Fruit fly (Drosophila melanogaster): Measurements from ENCODE around the gene mys.
A peak's percentile ranks its signal among the peaks of the same experiment; 100 is the strongest.

mys gene

dm6 chrX:8075300-8075927 is 14.0 kb downstream of the mys start, which contains the start of the genes Upf2 and CG1571 (continued):
- TF ChIP-seq sisA (GFP tag; IDR thresholded peaks at IDR 0.05): no peak
- TF ChIP-seq CG6254 (GFP tag; optimal IDR thresholded peaks at IDR 0.05): no peak
- TF ChIP-seq Ssrp (tag; optimal IDR thresholded peaks at IDR 0.05): no peak
- TF ChIP-seq dati (GFP tag; IDR thresholded peaks at IDR 0.05): no peak
- TF ChIP-seq sima (GFP tag; optimal IDR thresholded peaks at IDR 0.05): no peak
- TF ChIP-seq CG9876 (GFP tag; optimal IDR thresholded peaks at IDR 0.05): no peak
- no peak for TF ChIP-seq kay (GFP tag; optimal IDR thresholded peaks at IDR 0.05)
- TF ChIP-seq CG6175 (GFP tag; IDR thresholded peaks at IDR 0.05): no peak
- no peak for TF ChIP-seq CG12942 (GFP tag; optimal IDR thresholded peaks at IDR 0.05)
- no peak for TF ChIP-seq CG1602 (GFP tag; optimal IDR thresholded peaks at IDR 0.05)
- TF ChIP-seq CG8290 (GFP tag; optimal IDR thresholded peaks at IDR 0.05): peak; percentile 0
- TF ChIP-seq CG8290 (tag; optimal IDR thresholded peaks at IDR 0.05): no peak
- no peak for TF ChIP-seq CG11093 (GFP tag; IDR thresholded peaks at IDR 0.05)
- TF ChIP-seq nerfin-2 (GFP tag; IDR thresholded peaks at IDR 0.05; ENCODE audit: partially characterized antibody): peak; percentile 68
- TF ChIP-seq D19B (GFP tag; optimal IDR thresholded peaks at IDR 0.05): no peak
- TF ChIP-seq CG34422 (GFP tag; IDR thresholded peaks at IDR 0.05): peak; percentile 29; the same call in 1 of the 3 replicates
- no peak for TF ChIP-seq CG30431 (GFP tag; optimal IDR thresholded peaks at IDR 0.05)
- TF ChIP-seq Lhr (GFP tag; optimal IDR thresholded peaks at IDR 0.05): peak; percentile 42
- no peak for TF ChIP-seq CG15696 (tag; optimal IDR thresholded peaks at IDR 0.05)
- TF ChIP-seq CG13894 (tag; optimal IDR thresholded peaks at IDR 0.05): no peak
- TF ChIP-seq nerfin-1 (tag; optimal IDR thresholded peaks at IDR 0.05): no peak
- TF ChIP-seq dm (GFP tag; optimal IDR thresholded peaks at IDR 0.05): peak; percentile 73
- TF ChIP-seq Hand (GFP tag; optimal IDR thresholded peaks at IDR 0.05): no peak
- TF ChIP-seq Abd-B (GFP tag; optimal IDR thresholded peaks at IDR 0.05): peak; percentile 67
- TF ChIP-seq CG4730 (GFP tag; IDR thresholded peaks at IDR 0.05): no peak
- no peak for TF ChIP-seq CG11398 (GFP tag; optimal IDR thresholded peaks at IDR 0.05)
- TF ChIP-seq Oaz (GFP tag; IDR thresholded peaks at IDR 0.05): no peak
- TF ChIP-seq insv (GFP tag; optimal IDR thresholded peaks at IDR 0.05): no peak
- no peak for TF ChIP-seq Sox100B (GFP tag; optimal IDR thresholded peaks at IDR 0.05)
- no peak for TF ChIP-seq CG2202 (tag; optimal IDR thresholded peaks at IDR 0.05)
- no peak for TF ChIP-seq ATbp (GFP tag; optimal IDR thresholded peaks at IDR 0.05)
- no peak for TF ChIP-seq CG10543 (GFP tag; optimal IDR thresholded peaks at IDR 0.05)
- peak; percentile 89 for TF ChIP-seq ssp (GFP tag; IDR thresholded peaks at IDR 0.05)
- no peak for TF ChIP-seq repo (GFP tag; optimal IDR thresholded peaks at IDR 0.05)
- TF ChIP-seq vnd (GFP tag; IDR thresholded peaks at IDR 0.05; ENCODE audit: partially characterized antibody): peak; percentile 63; the same call in 2 of the 3 replicates
- TF ChIP-seq shn (GFP tag; optimal IDR thresholded peaks at IDR 0.05): no peak
- TF ChIP-seq CG7271 (tag; optimal IDR thresholded peaks at IDR 0.05): no peak
- TF ChIP-seq Dp (GFP tag; optimal IDR thresholded peaks at IDR 0.05): peak; percentile 72
- no peak for TF ChIP-seq Hr3 (GFP tag; optimal IDR thresholded peaks at IDR 0.05)
- TF ChIP-seq CG6765 (GFP tag; optimal IDR thresholded peaks at IDR 0.05): no peak
- TF ChIP-seq CG14441 (GFP tag; IDR thresholded peaks at IDR 0.05): no peak
- no peak for TF ChIP-seq Camta (GFP tag; optimal IDR thresholded peaks at IDR 0.05)
- TF ChIP-seq ato (GFP tag; IDR thresholded peaks at IDR 0.05; ENCODE audit: partially characterized antibody): peak; percentile 71
- no peak for TF ChIP-seq tup (GFP tag; optimal IDR thresholded peaks at IDR 0.05)
- no peak for TF ChIP-seq CG18599 (GFP tag; optimal IDR thresholded peaks at IDR 0.05)
- no peak for TF ChIP-seq ci (GFP tag; IDR thresholded peaks at IDR 0.05)
- TF ChIP-seq odd (GFP tag; optimal IDR thresholded peaks at IDR 0.05): no peak
- no peak for TF ChIP-seq jumu (GFP tag; optimal IDR thresholded peaks at IDR 0.05)
- TF ChIP-seq fd96Cb (tag; optimal IDR thresholded peaks at IDR 0.05): no peak
- no peak for TF ChIP-seq lola (GFP tag; optimal IDR thresholded peaks at IDR 0.05)
